Fruit fly (Drosophila melanogaster): Measurements from ENCODE around the gene CG13813.

Gene CG13813

dm6 chr3L:20194731-20195130 lies 36.7 kb upstream of the CG13813 start (continued):
- TF ChIP-seq tup (GFP tag; optimal IDR thresholded peaks at IDR 0.05) = no peak
- TF ChIP-seq CG18764 (GFP tag; optimal IDR thresholded peaks at IDR 0.05) = no peak
- TF ChIP-seq CG2889 (GFP tag; IDR thresholded peaks at IDR 0.05) = no peak
- no peak for TF ChIP-seq CG5953 (GFP tag; IDR thresholded peaks at IDR 0.05)
- TF ChIP-seq Ets65A (GFP tag) = peak; percentile 50
- TF ChIP-seq CG13894 (tag; optimal IDR thresholded peaks at IDR 0.05) = no peak
- TF ChIP-seq CG13123 (GFP tag; optimal IDR thresholded peaks at IDR 0.05) = no peak
- peak; percentile 57; the same call in 1 of the 2 replicates for TF ChIP-seq esg (GFP tag; conservative IDR thresholded peaks at IDR 0.05)
- TF ChIP-seq CG10267 (tag; optimal IDR thresholded peaks at IDR 0.05) = peak; percentile 1
- peak; percentile 58 for TF ChIP-seq dysf (GFP tag; IDR thresholded peaks at IDR 0.05)
- TF ChIP-seq gcm2 (GFP tag; optimal IDR thresholded peaks at IDR 0.05) = no peak
- peak; percentile 9 for TF ChIP-seq Ssrp (tag; optimal IDR thresholded peaks at IDR 0.05)
- no peak for TF ChIP-seq CG31365 (tag; optimal IDR thresholded peaks at IDR 0.05)
- peak; percentile 37 for TF ChIP-seq cwo (GFP tag; optimal IDR thresholded peaks at IDR 0.05)
- TF ChIP-seq gcm (GFP tag; optimal IDR thresholded peaks at IDR 0.05) = no peak
- no peak for TF ChIP-seq CG2875 (GFP tag; optimal IDR thresholded peaks at IDR 0.05)
- no peak for TF ChIP-seq Dll (GFP tag; IDR thresholded peaks at IDR 0.05; ENCODE audit: partially characterized antibody)
- TF ChIP-seq row (GFP tag; IDR thresholded peaks at IDR 0.05) = peak; percentile 68
- TF ChIP-seq grn (GFP tag; optimal IDR thresholded peaks at IDR 0.05) = no peak
- no peak for TF ChIP-seq jing (GFP tag; optimal IDR thresholded peaks at IDR 0.05)
- TF ChIP-seq CG15011 (GFP tag; optimal IDR thresholded peaks at IDR 0.05) = no peak
- peak; percentile 53 for TF ChIP-seq Meics (GFP tag; optimal IDR thresholded peaks at IDR 0.05)
- no peak for TF ChIP-seq CG1647 (GFP tag; optimal IDR thresholded peaks at IDR 0.05)
- 0 out of 3 replicates have a peak, but pooled peaks have one; percentile 42 for TF ChIP-seq ken (GFP tag; IDR thresholded peaks at IDR 0.05)
- TF ChIP-seq pb (GFP tag; optimal IDR thresholded peaks at IDR 0.05) = no peak
- peak; percentile 16; the same call in 1 of the 4 replicates for TF ChIP-seq Gug (GFP tag; IDR thresholded peaks at IDR 0.05)
- TF ChIP-seq nom (GFP tag; optimal IDR thresholded peaks at IDR 0.05) = no peak
- TF ChIP-seq twi (tag; optimal IDR thresholded peaks at IDR 0.05) = no peak
- TF ChIP-seq fu2 (GFP tag; optimal IDR thresholded peaks at IDR 0.05) = no peak
- no peak for TF ChIP-seq CG11247 (GFP tag; IDR thresholded peaks at IDR 0.05)
- TF ChIP-seq Myb (GFP tag; optimal IDR thresholded peaks at IDR 0.05) = no peak
- TF ChIP-seq CG13424 (tag; optimal IDR thresholded peaks at IDR 0.05) = peak; percentile 25
- no peak for TF ChIP-seq Dfd (GFP tag; optimal IDR thresholded peaks at IDR 0.05)
- no peak for TF ChIP-seq danr (GFP tag; IDR thresholded peaks at IDR 0.05)
- TF ChIP-seq cad (GFP tag; optimal IDR thresholded peaks at IDR 0.05) = no peak
- no peak for TF ChIP-seq GATAe (GFP tag; conservative IDR thresholded peaks at IDR 0.05)
- no peak for TF ChIP-seq tap (tag; optimal IDR thresholded peaks at IDR 0.05)
- no peak for TF ChIP-seq gce (GFP tag; IDR thresholded peaks at IDR 0.05)
- TF ChIP-seq CG11504 (tag; optimal IDR thresholded peaks at IDR 0.05) = peak; percentile 58
- no peak for TF ChIP-seq zf30C (GFP tag; optimal IDR thresholded peaks at IDR 0.05)
- no peak for TF ChIP-seq CG31441 (GFP tag; IDR thresholded peaks at IDR 0.05)
- no peak for TF ChIP-seq CG9609 (GFP tag; optimal IDR thresholded peaks at IDR 0.05)
- TF ChIP-seq CG17568 (GFP tag; optimal IDR thresholded peaks at IDR 0.05) = no peak
- no peak for TF ChIP-seq Ravus (GFP tag; IDR thresholded peaks at IDR 0.05)
- peak; percentile 15; the same call in 1 of the 2 replicates for TF ChIP-seq seq (GFP tag; IDR thresholded peaks at IDR 0.05)
- no peak for TF ChIP-seq CG17912 (GFP tag; optimal IDR thresholded peaks at IDR 0.05)
- TF ChIP-seq ranshi (GFP tag; IDR thresholded peaks at IDR 0.05) = peak; percentile 54; the same call in 1 of the 2 replicates
- TF ChIP-seq Kr (GFP tag; optimal IDR thresholded peaks at IDR 0.05) = no peak
- TF ChIP-seq lilli (GFP tag; optimal IDR thresholded peaks at IDR 0.05) = peak; percentile 48
- peak; percentile 36 for TF ChIP-seq Abd-B (GFP tag; optimal IDR thresholded peaks at IDR 0.05)
- no peak for TF ChIP-seq CG43689 (GFP tag; IDR thresholded peaks at IDR 0.05)
- no peak for TF ChIP-seq ERR (GFP tag; optimal IDR thresholded peaks at IDR 0.05)
